Fruit fly (Drosophila melanogaster): Measurements from ENCODE around the gene Wdr82.

Wdr82 gene

dm6 chr2L:8414887-8415883, 40.9 kb downstream of the Wdr82 start, which contains the start of the genes CG13398 and Akap200 (continued):
- TF ChIP-seq Sox102F (GFP tag; optimal IDR thresholded peaks at IDR 0.05) (no peak), slou (GFP tag; optimal IDR thresholded peaks at IDR 0.05) (no peak), tna (GFP tag; IDR thresholded peaks at IDR 0.05; ENCODE audit: partially characterized antibody) (no peak), caup (GFP tag; optimal IDR thresholded peaks at IDR 0.05; ENCODE audit: severe bottlenecking) (peak; percentile 2), Lhr (GFP tag; optimal IDR thresholded peaks at IDR 0.05) (peak; percentile 8), fd102C (GFP tag; optimal IDR thresholded peaks at IDR 0.05) (no peak), CG11085 (GFP tag; IDR thresholded peaks at IDR 0.05) (no peak), CG42726 (GFP tag; IDR thresholded peaks at IDR 0.05; ENCODE audit: partially characterized antibody) (no peak), Tbp (GFP tag; optimal IDR thresholded peaks at IDR 0.05) (peak; percentile 79), CG11696 (GFP tag; IDR thresholded peaks at IDR 0.05) (no peak), Oli (tag; optimal IDR thresholded peaks at IDR 0.05) (no peak), Sry-δ (GFP tag; optimal IDR thresholded peaks at IDR 0.05) (no peak), chinmo (GFP tag; IDR thresholded peaks at IDR 0.05; ENCODE audit: partially characterized antibody) (no peak), fd96Cb (tag; optimal IDR thresholded peaks at IDR 0.05) (peak; percentile 36), ATbp (GFP tag; optimal IDR thresholded peaks at IDR 0.05) (no peak), inv (GFP tag; IDR thresholded peaks at IDR 0.05; ENCODE audit: partially characterized antibody) (no peak), CG2875 (GFP tag; optimal IDR thresholded peaks at IDR 0.05) (no peak), sens (GFP tag) (peak; percentile 90), CG6813 (GFP tag; optimal IDR thresholded peaks at IDR 0.05) (no peak), Nf-YA (GFP tag; IDR thresholded peaks at IDR 0.05) (no peak), CG10267 (tag; optimal IDR thresholded peaks at IDR 0.05) (peak; percentile 47), dmrt99B (tag; optimal IDR thresholded peaks at IDR 0.05) (no peak), usp (GFP tag; optimal IDR thresholded peaks at IDR 0.05) (no peak), CG3995 (GFP tag; optimal IDR thresholded peaks at IDR 0.05) (peak; percentile 75), CG6654 (GFP tag; optimal IDR thresholded peaks at IDR 0.05) (no peak), CG15601 (tag; optimal IDR thresholded peaks at IDR 0.05) (no peak), lab (GFP tag; optimal IDR thresholded peaks at IDR 0.05) (no peak), CG3163 (GFP tag; optimal IDR thresholded peaks at IDR 0.05) (no peak), CG8765 (GFP tag; IDR thresholded peaks at IDR 0.05) (no peak), kah (GFP tag; optimal IDR thresholded peaks at IDR 0.05) (no peak), Fer3 (tag; optimal IDR thresholded peaks at IDR 0.05) (no peak), CG32767 (GFP tag; IDR thresholded peaks at IDR 0.05) (no peak; the same call in 1 of the 2 replicates), Ets97D (GFP tag; optimal IDR thresholded peaks at IDR 0.05) (peak; percentile 36), CkIIα-i1 (GFP tag; IDR thresholded peaks at IDR 0.05) (no peak), Atf3 (GFP tag; optimal IDR thresholded peaks at IDR 0.05) (no peak), stc (GFP tag; IDR thresholded peaks at IDR 0.05) (no peak), aop (GFP tag; IDR thresholded peaks at IDR 0.05) (no peak), crp (GFP tag; optimal IDR thresholded peaks at IDR 0.05) (no peak), CG10565 (GFP tag; optimal IDR thresholded peaks at IDR 0.05) (no peak), MESR4 (GFP tag; optimal IDR thresholded peaks at IDR 0.05) (peak; percentile 92), CG3838 (GFP tag; optimal IDR thresholded peaks at IDR 0.05) (no peak), zen2 (GFP tag; IDR thresholded peaks at IDR 0.05; ENCODE audit: partially characterized antibody) (no peak), CG10366 (GFP tag; IDR thresholded peaks at IDR 0.05) (no peak), Dfd (GFP tag; optimal IDR thresholded peaks at IDR 0.05) (no peak), Max (GFP tag; optimal IDR thresholded peaks at IDR 0.05) (no peak), CG17359 (tag; optimal IDR thresholded peaks at IDR 0.05) (no peak), sd (tag; optimal IDR thresholded peaks at IDR 0.05) (peak; percentile 26), ac (GFP tag; optimal IDR thresholded peaks at IDR 0.05) (no peak)

Measured in whole organism, embryonic.